Fruit fly (Drosophila melanogaster) whole organism, adult: ENCODE results near the gene CG17906.

Experiments
- CG11617 ChIP-seq: fragments of 200-800 bp; sonication (Bioruptor generic); optimal IDR thresholded peaks from 2 replicates; lab custom pipeline; 2017; ENCODE audit warnings: mild to moderate bottlenecking, missing biosample characterization, missing genetic modification reagents, missing genetic modification characterization
- CG12768 ChIP-seq: fragments of 200-800 bp; sonication (Bioruptor generic); optimal IDR thresholded peaks from 2 replicates; lab custom pipeline; 2017; ENCODE audit warnings: missing biosample characterization, missing genetic modification characterization, mild to moderate bottlenecking, moderate library complexity, missing genetic modification reagents
- CG14711 ChIP-seq: fragments of 200-800 bp; sonication (Bioruptor generic); optimal IDR thresholded peaks from 2 replicates; lab custom pipeline; 2018; ENCODE audit warnings: missing biosample characterization, mild to moderate bottlenecking, missing genetic modification characterization, moderate library complexity
- CG1620 ChIP-seq: fragments of 200-800 bp; sonication (Bioruptor generic); optimal IDR thresholded peaks from 2 replicates; lab custom pipeline; 2016; ENCODE audit warnings: missing biosample characterization, missing genetic modification characterization
- CG33017 ChIP-seq: fragments of 200-800 bp; sonication (Bioruptor generic); optimal IDR thresholded peaks from 2 replicates; lab custom pipeline; 2018; ENCODE audit warnings: missing biosample characterization, mild to moderate bottlenecking, missing genetic modification characterization, moderate library complexity
- CG5204 ChIP-seq: fragments of 200-800 bp; sonication (Bioruptor generic); optimal IDR thresholded peaks from 2 replicates; lab custom pipeline; 2016; ENCODE audit warnings: missing biosample characterization, missing genetic modification characterization
- CG7045 ChIP-seq: fragments of 200-800 bp; sonication (Bioruptor generic); optimal IDR thresholded peaks from 2 replicates; lab custom pipeline; 2017; ENCODE audit warnings: missing biosample characterization, mild to moderate bottlenecking, missing genetic modification characterization
- CG7101 ChIP-seq: fragments of 200-800 bp; sonication (Bioruptor generic); optimal IDR thresholded peaks from 2 replicates; lab custom pipeline; 2018; ENCODE audit warnings: missing biosample characterization, mild to moderate bottlenecking, missing genetic modification characterization, moderate library complexity
- Clk ChIP-seq: fragments of 200-800 bp; sonication (Bioruptor generic); optimal IDR thresholded peaks from 2 replicates; lab custom pipeline; 2017; ENCODE audit warnings: missing biosample characterization, missing genetic modification characterization
- Crg-1 ChIP-seq: fragments of 200-800 bp; sonication (Bioruptor generic); optimal IDR thresholded peaks from 2 replicates; lab custom pipeline; 2016; ENCODE audit warnings: missing biosample characterization, missing genetic modification characterization
- Hr96 ChIP-seq: fragments of 200-800 bp; sonication (Bioruptor generic); optimal IDR thresholded peaks from 2 replicates; lab custom pipeline; 2016; ENCODE audit warnings: missing biosample characterization, missing genetic modification characterization
- Mnt ChIP-seq: fragments of 200-800 bp; sonication (Bioruptor generic); optimal IDR thresholded peaks from 2 replicates; lab custom pipeline; 2016; ENCODE audit warnings: missing biosample characterization, mild to moderate bottlenecking, missing genetic modification characterization
- bab1 ChIP-seq: fragments of 200-800 bp; sonication (Bioruptor generic); optimal IDR thresholded peaks from 3 replicates; lab custom pipeline; 2019; ENCODE audit warnings: missing biosample characterization, mild to moderate bottlenecking, missing genetic modification characterization, moderate library complexity
- cic ChIP-seq: fragments of 200-800 bp; sonication (Bioruptor generic); optimal IDR thresholded peaks from 2 replicates; lab custom pipeline; 2017; ENCODE audit warnings: missing biosample characterization, mild to moderate bottlenecking, missing genetic modification characterization, moderate library complexity
- cnc ChIP-seq, 2 experiments: fragments of >200 bp; optimal IDR thresholded peaks; 2 replicates each; lab custom pipeline; 2017
- kay ChIP-seq: fragments of 200-800 bp; sonication (Bioruptor generic); peaks from one replicate; lab custom pipeline; 2016; ENCODE audit warnings: missing biosample characterization, missing genetic modification characterization, borderline replicate concordance
- ovo ChIP-seq: fragments of 200-800 bp; sonication (Bioruptor generic); optimal IDR thresholded peaks from 2 replicates; lab custom pipeline; 2016; ENCODE audit warnings: missing biosample characterization, missing genetic modification characterization
- pad ChIP-seq: fragments of 200-800 bp; sonication (Bioruptor generic); optimal IDR thresholded peaks from 3 replicates; lab custom pipeline; 2017; ENCODE audit warnings: missing biosample characterization, missing genetic modification characterization, mild to moderate bottlenecking, moderate library complexity, missing genetic modification reagents
- tj ChIP-seq: fragments of 200-800 bp; sonication (Bioruptor generic); optimal IDR thresholded peaks from 3 replicates; lab custom pipeline; 2017; ENCODE audit warnings: missing biosample characterization, mild to moderate bottlenecking, missing genetic modification characterization, moderate library complexity
- toe ChIP-seq: fragments of 200-800 bp; sonication (Bioruptor generic); optimal IDR thresholded peaks from 2 replicates; lab custom pipeline; 2016; ENCODE audit warnings: missing biosample characterization, missing genetic modification characterization

Gene CG17906

dm6 chr2L:8951184-8951934, 42.8 kb upstream of the CG17906 start, which contains the start of gene C1GalTA:
Gene C1GalTA, minus strand, starts transcription at chr2L:8951216.
- TF ChIP-seq Crg-1 (GFP tag; lab: Kevin White, UChicago) (peak; percentile 90), CG5204 (GFP tag; lab: Kevin White, UChicago) (peak; percentile 72), Mnt (GFP tag; lab: Kevin White, UChicago) (peak; percentile 66), bab1 (GFP tag; lab: Kevin White, UChicago) (peak; percentile 99), Clk (GFP tag; lab: Kevin White, UChicago) (peak; percentile 88), CG33017 (tag; lab: Kevin White, UChicago) (peak; percentile 99), cnc (optimal IDR thresholded peaks at IDR 0.05; lab: Kevin White, UChicago) (no peak), CG12768 (GFP tag; lab: Kevin White, UChicago) (peak; percentile 98), Hr96 (GFP tag; lab: Kevin White, UChicago) (peak; percentile 64), pad (peak; percentile 89), tj (peak; percentile 84), CG1620 (peak; percentile 35), CG7101 (tag; lab: Kevin White, UChicago) (peak; percentile 99), cic (GFP tag; lab: Kevin White, UChicago) (peak; percentile 91), CG7045 (peak; percentile 98), CG11617 (peak; percentile 99), ovo (GFP tag; lab: Kevin White, UChicago) (peak; percentile 74), kay (GFP tag; lab: Kevin White, UChicago) (peak; percentile 67), CG14711 (tag; lab: Kevin White, UChicago) (peak; percentile 97), toe (GFP tag; lab: Kevin White, UChicago) (peak; percentile 48)

DNA sequence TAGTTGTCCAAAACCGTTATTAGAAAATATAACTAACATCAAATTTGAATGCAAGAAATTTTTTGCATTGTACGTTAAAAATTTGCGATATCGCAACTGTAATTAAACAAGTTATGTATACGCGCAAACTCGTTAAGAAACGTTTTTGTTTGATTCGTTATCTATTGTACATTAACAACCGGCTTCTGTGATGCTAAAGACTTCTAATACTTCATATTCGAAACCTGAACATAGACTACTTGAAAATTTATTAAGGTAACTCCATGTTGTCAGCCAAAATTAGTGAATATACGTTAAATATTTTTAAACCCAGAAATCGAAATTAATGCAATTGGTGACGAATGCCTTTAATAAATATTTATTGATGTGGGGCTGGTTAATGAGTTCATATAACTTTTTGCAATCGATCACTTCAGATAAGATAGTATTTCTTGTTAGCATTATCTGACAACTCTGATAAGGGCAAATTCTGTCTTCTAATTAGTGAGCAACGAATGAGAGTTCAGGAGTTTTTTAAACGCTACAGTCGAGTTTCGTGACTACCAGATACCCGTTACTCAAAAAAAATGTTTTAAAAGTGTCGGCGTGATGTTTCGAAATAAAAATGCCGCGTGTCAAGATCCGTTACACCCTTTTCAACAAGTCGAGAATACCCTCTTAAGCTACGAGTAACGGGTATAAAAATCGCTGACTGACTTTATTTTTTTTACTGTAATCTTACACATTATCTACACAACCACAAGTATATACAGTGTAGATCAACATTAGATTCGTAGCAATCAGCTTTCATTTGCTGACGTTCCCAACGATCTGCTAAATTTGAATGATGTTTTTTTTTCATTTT, 41.8 kb upstream of the CG17906 start:
- peak; percentile 53 for TF ChIP-seq CG12768 (GFP tag; lab: Kevin White, UChicago)
- peak; percentile 37 for TF ChIP-seq ovo (GFP tag; lab: Kevin White, UChicago)
- TF ChIP-seq CG7101 (tag; lab: Kevin White, UChicago), result peak; percentile 56
- TF ChIP-seq CG5204 (GFP tag; lab: Kevin White, UChicago), result peak; percentile 44
- no peak for TF ChIP-seq bab1 (GFP tag; lab: Kevin White, UChicago)
- TF ChIP-seq kay (GFP tag; lab: Kevin White, UChicago), result peak; percentile 96
- TF ChIP-seq Hr96 (GFP tag; lab: Kevin White, UChicago), result no peak
- no peak for TF ChIP-seq CG7045
- peak; percentile 11 for TF ChIP-seq CG11617
- no peak for TF ChIP-seq CG14711 (tag; lab: Kevin White, UChicago)
- peak; percentile 73 for TF ChIP-seq tj
- TF ChIP-seq cic (GFP tag; lab: Kevin White, UChicago), result peak; percentile 67
- no peak for TF ChIP-seq cnc (optimal IDR thresholded peaks at IDR 0.05; lab: Kevin White, UChicago)
- no peak for TF ChIP-seq Mnt (GFP tag; lab: Kevin White, UChicago)
- TF ChIP-seq CG1620, result no peak
- peak; percentile 72 for TF ChIP-seq CG33017 (tag; lab: Kevin White, UChicago)
- peak; percentile 4 for TF ChIP-seq pad
- no peak for TF ChIP-seq Crg-1 (GFP tag; lab: Kevin White, UChicago)
- TF ChIP-seq toe (GFP tag; lab: Kevin White, UChicago), result no peak
- no peak for TF ChIP-seq Clk (GFP tag; lab: Kevin White, UChicago)

dm6 chr2L:8955597-8956335, 38.4 kb upstream of the CG17906 start:
- no peak for TF ChIP-seq toe (GFP tag; lab: Kevin White, UChicago)
- peak; percentile 74 for TF ChIP-seq cic (GFP tag; lab: Kevin White, UChicago)
- peak; percentile 16 for TF ChIP-seq Crg-1 (GFP tag; lab: Kevin White, UChicago)
- no peak for TF ChIP-seq pad
- peak; percentile 66 for TF ChIP-seq Mnt (GFP tag; lab: Kevin White, UChicago)
- peak; percentile 14 for TF ChIP-seq kay (GFP tag; lab: Kevin White, UChicago)
- peak; percentile 15 for TF ChIP-seq CG33017 (tag; lab: Kevin White, UChicago)
- TF ChIP-seq cnc (optimal IDR thresholded peaks at IDR 0.05; lab: Kevin White, UChicago), result no peak

dm6 chr2L:8956336-8956726, 37.9 kb upstream of the CG17906 start:
- TF ChIP-seq CG14711 (tag; lab: Kevin White, UChicago), result no peak
- TF ChIP-seq CG7101 (tag; lab: Kevin White, UChicago), result no peak
- peak; percentile 18 for TF ChIP-seq kay (GFP tag; lab: Kevin White, UChicago)
- TF ChIP-seq cnc (optimal IDR thresholded peaks at IDR 0.05; lab: Kevin White, UChicago), result no peak
- no peak for TF ChIP-seq CG1620
- TF ChIP-seq pad, result no peak
- TF ChIP-seq toe (GFP tag; lab: Kevin White, UChicago), result no peak

dm6 chr2L:8957152-8957551, 37.0 kb upstream of the CG17906 start:
- no peak for TF ChIP-seq cnc (optimal IDR thresholded peaks at IDR 0.05; lab: Kevin White, UChicago)
- TF ChIP-seq toe (GFP tag; lab: Kevin White, UChicago), result no peak
- TF ChIP-seq CG5204 (GFP tag; lab: Kevin White, UChicago), result no peak
- TF ChIP-seq cic (GFP tag; lab: Kevin White, UChicago), result no peak
- TF ChIP-seq CG11617, result no peak
- TF ChIP-seq Crg-1 (GFP tag; lab: Kevin White, UChicago), result no peak
- TF ChIP-seq tj, result no peak
- TF ChIP-seq ovo (GFP tag; lab: Kevin White, UChicago), result no peak
- TF ChIP-seq CG7045, result no peak
- no peak for TF ChIP-seq kay (GFP tag; lab: Kevin White, UChicago)
- no peak for TF ChIP-seq CG14711 (tag; lab: Kevin White, UChicago)
- no peak for TF ChIP-seq Clk (GFP tag; lab: Kevin White, UChicago)
- no peak for TF ChIP-seq Mnt (GFP tag; lab: Kevin White, UChicago)
- TF ChIP-seq Hr96 (GFP tag; lab: Kevin White, UChicago), result no peak
- TF ChIP-seq bab1 (GFP tag; lab: Kevin White, UChicago), result no peak
- no peak for TF ChIP-seq pad
